Fruit fly (Drosophila melanogaster) whole organism, prepupa: ENCODE results near the gene Pxt.

Experiments used
- CG10631 ChIP-seq: fragments of 200-800 bp; sonication (Bioruptor generic); optimal IDR thresholded peaks from 2 replicates; lab custom pipeline; 2016; ENCODE audit warnings: missing biosample characterization, missing genetic modification characterization
- CG10669 ChIP-seq: fragments of 200-800 bp; sonication (Bioruptor generic); optimal IDR thresholded peaks from 3 replicates; lab custom pipeline; 2018; ENCODE audit warnings: missing biosample characterization, mild to moderate bottlenecking, missing genetic modification characterization, moderate library complexity
- CG15336 ChIP-seq: fragments of 200-800 bp; sonication (Bioruptor generic); IDR thresholded peaks from 2 replicates; pipeline ENCODE4 v1.3.6; 2022; ENCODE audit warnings: missing biosample characterization, missing genetic modification characterization
- CG16779 ChIP-seq: fragments of 200-800 bp; sonication (Bioruptor generic); optimal IDR thresholded peaks from 3 replicates; lab custom pipeline; 2017; ENCODE audit warnings: missing biosample characterization, mild to moderate bottlenecking, missing genetic modification characterization
- CG6792 ChIP-seq: fragments of 200-800 bp; sonication (Bioruptor generic); optimal IDR thresholded peaks from 3 replicates; lab custom pipeline; 2016; ENCODE audit warnings: missing biosample characterization, missing genetic modification characterization
- Eip78C ChIP-seq: fragments of 200-800 bp; sonication (Bioruptor generic); peaks from one replicate; lab custom pipeline; 2016; ENCODE audit warnings: missing biosample characterization, missing genetic modification characterization
- Eip93F ChIP-seq: fragments of 200-800 bp; sonication (Bioruptor generic); optimal IDR thresholded peaks from 2 replicates; lab custom pipeline; 2016; ENCODE audit warnings: missing biosample characterization, mild to moderate bottlenecking, missing genetic modification characterization
- Gug ChIP-seq: fragments of 200-800 bp; sonication (Bioruptor generic); IDR thresholded peaks from 2 replicates; pipeline ENCODE4 v1.3.6; 2022; ENCODE audit warnings: missing biosample characterization, missing genetic modification characterization
- Hr39 ChIP-seq: fragments of 200-800 bp; sonication (Bioruptor generic); optimal IDR thresholded peaks from 2 replicates; lab custom pipeline; 2016; ENCODE audit warnings: missing biosample characterization, missing genetic modification characterization
- Met ChIP-seq: fragments of 200-800 bp; sonication (Bioruptor generic); optimal IDR thresholded peaks from 3 replicates; lab custom pipeline; 2016; ENCODE audit warnings: missing biosample characterization, missing genetic modification characterization
- Sox14 ChIP-seq: fragments of 200-800 bp; sonication (Bioruptor generic); optimal IDR thresholded peaks from 3 replicates; lab custom pipeline; 2016; ENCODE audit warnings: missing biosample characterization, missing genetic modification characterization
- lz ChIP-seq: fragments of 200-800 bp; sonication (Bioruptor generic); optimal IDR thresholded peaks from 3 replicates; lab custom pipeline; 2016; ENCODE audit warnings: missing biosample characterization, missing genetic modification characterization
- pdm3 ChIP-seq: fragments of 200-800 bp; sonication (Bioruptor generic); optimal IDR thresholded peaks from 3 replicates; lab custom pipeline; 2016; ENCODE audit warnings: missing biosample characterization, missing genetic modification characterization

DNA sequence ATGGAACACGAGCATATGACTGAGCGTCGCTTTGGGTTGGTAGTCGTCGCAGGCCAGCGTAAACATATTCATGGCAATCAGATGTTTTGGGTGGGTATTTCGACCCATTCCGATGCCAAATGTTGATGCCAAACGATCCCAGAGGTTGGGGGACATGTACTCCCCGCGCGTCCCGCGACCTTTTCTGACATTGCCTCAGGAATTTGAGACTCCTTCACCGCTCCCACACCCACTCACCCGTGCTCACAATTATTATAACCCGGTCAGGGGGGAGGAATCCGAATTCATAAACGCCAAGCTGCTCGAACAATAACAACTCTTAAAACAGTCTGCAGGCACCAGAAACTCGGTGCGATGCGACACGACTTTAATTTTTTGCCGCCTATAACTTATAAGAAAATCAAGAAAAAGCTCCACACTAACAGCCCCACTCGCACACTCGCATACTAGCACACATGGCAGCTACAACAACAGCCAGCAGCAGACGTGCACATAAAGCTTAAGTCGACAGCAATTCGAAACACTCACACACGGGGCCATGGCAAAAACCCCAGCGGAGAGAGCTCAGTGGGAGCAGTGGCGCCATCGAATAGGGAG, 19.3 kb upstream of the Pxt start:
- TF ChIP-seq lz (no peak), CG6792 (GFP tag; lab: Kevin White, UChicago) (no peak), pdm3 (no peak), Gug (GFP tag; lab: Robert Waterston, UW) (no peak), Sox14 (GFP tag; lab: Kevin White, UChicago) (no peak), Eip78C (GFP tag; lab: Kevin White, UChicago) (no peak), CG10669 (GFP tag; lab: Kevin White, UChicago) (no peak), Hr39 (GFP tag; lab: Kevin White, UChicago) (no peak), Met (GFP tag; lab: Kevin White, UChicago) (no peak), CG10631 (GFP tag; lab: Kevin White, UChicago) (no peak), CG16779 (no peak), Eip93F (GFP tag; lab: Kevin White, UChicago) (no peak), CG15336 (GFP tag; lab: Robert Waterston, UW) (no peak)
